Worm (Caenorhabditis elegans): ENCODE data around the gene Y71H2AM.20.

- TF ChIP-seq nhr-237 (tag; optimal IDR thresholded peaks at IDR 0.05) = no peak
- TF ChIP-seq zag-1 (tag; optimal IDR thresholded peaks at IDR 0.05) = no peak
- no peak for TF ChIP-seq ceh-28 (tag; optimal IDR thresholded peaks at IDR 0.05)
- TF ChIP-seq unc-39 (tag; optimal IDR thresholded peaks at IDR 0.05) = no peak
- no peak for TF ChIP-seq aly-2 (tag; optimal IDR thresholded peaks at IDR 0.05)
- TF ChIP-seq nhr-28 (tag; optimal IDR thresholded peaks at IDR 0.05) = no peak
- no peak for TF ChIP-seq nhr-12 (tag; optimal IDR thresholded peaks at IDR 0.05)
- no peak for TF ChIP-seq ama-1 (optimal IDR thresholded peaks at IDR 0.05)
- TF ChIP-seq unc-62 (GFP tag; optimal IDR thresholded peaks at IDR 0.05) = no peak
- no peak for TF ChIP-seq ceh-16 (tag; optimal IDR thresholded peaks at IDR 0.05)
Measured at ce11 chrIII:2756260-2756659, 29.5 kb downstream of the Y71H2AM.20 start, which contains the start of gene gldi-9.
